Fruit fly (Drosophila melanogaster) whole organism, prepupa: ENCODE measurements around the gene CG43373.
A peak's percentile ranks its signal among the peaks of the same experiment; 100 is the strongest.

Experiments used
- Blimp-1 ChIP-seq: fragments of 200-800 bp; sonication (Bioruptor generic); optimal IDR thresholded peaks from 3 replicates; lab custom pipeline; 2017; ENCODE audit warnings: missing biosample characterization, missing genetic modification characterization, mild to moderate bottlenecking, moderate library complexity, missing genetic modification reagents
- CG10631 ChIP-seq: fragments of 200-800 bp; sonication (Bioruptor generic); optimal IDR thresholded peaks from 2 replicates; lab custom pipeline; 2016; ENCODE audit warnings: missing biosample characterization, missing genetic modification characterization
- CG10669 ChIP-seq: fragments of 200-800 bp; sonication (Bioruptor generic); optimal IDR thresholded peaks from 3 replicates; lab custom pipeline; 2018; ENCODE audit warnings: missing biosample characterization, mild to moderate bottlenecking, missing genetic modification characterization, moderate library complexity
- CG11294 ChIP-seq: fragments of 200-800 bp; sonication (Bioruptor generic); IDR thresholded peaks from 2 replicates; pipeline ENCODE4 v1.3.6; 2022; ENCODE audit warnings: missing biosample characterization, missing genetic modification characterization
- CG11762 ChIP-seq: fragments of 200-800 bp; sonication (Bioruptor generic); optimal IDR thresholded peaks from 3 replicates; lab custom pipeline; 2016; ENCODE audit warnings: missing biosample characterization, missing genetic modification characterization; ENCODE audit not compliant: insufficient read depth
- CG11902 ChIP-seq: fragments of 200-800 bp; sonication (Bioruptor generic); optimal IDR thresholded peaks from 3 replicates; lab custom pipeline; 2016; ENCODE audit warnings: missing biosample characterization, missing genetic modification characterization
- CG15336 ChIP-seq: fragments of 200-800 bp; sonication (Bioruptor generic); IDR thresholded peaks from 2 replicates; pipeline ENCODE4 v1.3.6; 2022; ENCODE audit warnings: missing biosample characterization, missing genetic modification characterization
- CG1621 ChIP-seq: fragments of 200-800 bp; sonication (Bioruptor generic); optimal IDR thresholded peaks from 3 replicates; lab custom pipeline; 2018; ENCODE audit warnings: missing biosample characterization, mild to moderate bottlenecking, missing genetic modification characterization
- CG16779 ChIP-seq: fragments of 200-800 bp; sonication (Bioruptor generic); optimal IDR thresholded peaks from 3 replicates; lab custom pipeline; 2017; ENCODE audit warnings: missing biosample characterization, mild to moderate bottlenecking, missing genetic modification characterization
- CG3032 ChIP-seq: fragments of 200-800 bp; optimal IDR thresholded peaks from 2 replicates; lab custom pipeline; 2019; ENCODE audit warnings: missing biosample characterization, mild to moderate bottlenecking, missing genetic modification characterization, moderate library complexity
- CG32006 ChIP-seq: fragments of 200-800 bp; sonication (Bioruptor generic); optimal IDR thresholded peaks from 3 replicates; lab custom pipeline; 2017; ENCODE audit warnings: missing biosample characterization, mild to moderate bottlenecking, missing genetic modification characterization
- CG3919 ChIP-seq: fragments of 200-800 bp; sonication (Bioruptor generic); optimal IDR thresholded peaks from 3 replicates; lab custom pipeline; 2016; ENCODE audit warnings: missing biosample characterization, missing genetic modification characterization
- CG4318 ChIP-seq: fragments of 200-800 bp; sonication (Bioruptor generic); optimal IDR thresholded peaks from 3 replicates; lab custom pipeline; 2017; ENCODE audit warnings: missing biosample characterization, mild to moderate bottlenecking, missing genetic modification characterization
- CG6163 ChIP-seq: fragments of 200-800 bp; sonication (Bioruptor generic); IDR thresholded peaks from 3 replicates; pipeline ENCODE4 v1.3.6; 2022; ENCODE audit warnings: missing biosample characterization, missing genetic modification characterization
- CG6276 ChIP-seq: fragments of 200-800 bp; sonication (Bioruptor generic); optimal IDR thresholded peaks from 2 replicates; lab custom pipeline; 2017; ENCODE audit warnings: missing biosample characterization, mild to moderate bottlenecking, missing genetic modification characterization
- CG6808 ChIP-seq: fragments of 200-800 bp; sonication (Bioruptor generic); optimal IDR thresholded peaks from 3 replicates; lab custom pipeline; 2017; ENCODE audit warnings: missing biosample characterization, missing genetic modification characterization, mild to moderate bottlenecking, moderate library complexity, missing genetic modification reagents
- CG6854 ChIP-seq: fragments of 200-800 bp; sonication (Bioruptor generic); optimal IDR thresholded peaks from 2 replicates; lab custom pipeline; 2017; ENCODE audit warnings: missing biosample characterization, mild to moderate bottlenecking, missing genetic modification characterization
- CG7368 ChIP-seq: fragments of 200-800 bp; sonication (Bioruptor generic); optimal IDR thresholded peaks from 3 replicates; lab custom pipeline; 2016; ENCODE audit warnings: missing biosample characterization, missing genetic modification characterization
- CG8119 ChIP-seq: fragments of 200-800 bp; sonication (Bioruptor generic); IDR thresholded peaks from 3 replicates; pipeline ENCODE4 v1.3.6; 2022; ENCODE audit warnings: missing biosample characterization, missing genetic modification characterization
- CG8319 ChIP-seq: fragments of 200-800 bp; sonication (Bioruptor generic); optimal IDR thresholded peaks from 3 replicates; lab custom pipeline; 2016; ENCODE audit warnings: missing biosample characterization, missing genetic modification characterization
- CG8632 ChIP-seq: fragments of 200-800 bp; sonication (Bioruptor generic); optimal IDR thresholded peaks from 3 replicates; lab custom pipeline; 2016; ENCODE audit warnings: missing biosample characterization, missing genetic modification characterization
- Eip75B ChIP-seq: fragments of 200-800 bp; sonication (Bioruptor generic); optimal IDR thresholded peaks from 3 replicates; lab custom pipeline; 2016; ENCODE audit warnings: missing biosample characterization, missing genetic modification characterization
- Eip78C ChIP-seq: fragments of 200-800 bp; sonication (Bioruptor generic); peaks from one replicate; lab custom pipeline; 2016; ENCODE audit warnings: missing biosample characterization, missing genetic modification characterization
- Eip93F ChIP-seq: fragments of 200-800 bp; sonication (Bioruptor generic); optimal IDR thresholded peaks from 2 replicates; lab custom pipeline; 2016; ENCODE audit warnings: missing biosample characterization, mild to moderate bottlenecking, missing genetic modification characterization
- Ets21C ChIP-seq: fragments of 200-800 bp; sonication (Bioruptor generic); optimal IDR thresholded peaks from 3 replicates; lab custom pipeline; 2016; ENCODE audit warnings: missing biosample characterization, missing genetic modification characterization
- Ets96B ChIP-seq: fragments of 200-800 bp; optimal IDR thresholded peaks from 2 replicates; lab custom pipeline; 2019; ENCODE audit warnings: missing biosample characterization, mild to moderate bottlenecking, missing genetic modification characterization, moderate library complexity
- Gug ChIP-seq: fragments of 200-800 bp; sonication (Bioruptor generic); IDR thresholded peaks from 2 replicates; pipeline ENCODE4 v1.3.6; 2022; ENCODE audit warnings: missing biosample characterization, missing genetic modification characterization
- Hr38 ChIP-seq: sonication (Bioruptor generic); optimal IDR thresholded peaks from 2 replicates; lab custom pipeline; 2016; ENCODE audit warnings: missing biosample characterization, missing genetic modification characterization
- Hr39 ChIP-seq: fragments of 200-800 bp; sonication (Bioruptor generic); optimal IDR thresholded peaks from 2 replicates; lab custom pipeline; 2016; ENCODE audit warnings: missing biosample characterization, missing genetic modification characterization
- Hr4 ChIP-seq: fragments of 200-800 bp; sonication (Bioruptor generic); optimal IDR thresholded peaks from 3 replicates; lab custom pipeline; 2016; ENCODE audit warnings: missing biosample characterization, missing genetic modification characterization
- Lpt ChIP-seq: fragments of 200-800 bp; sonication (Bioruptor generic); optimal IDR thresholded peaks from 3 replicates; lab custom pipeline; 2016; ENCODE audit warnings: missing biosample characterization, missing genetic modification characterization
- Met ChIP-seq: fragments of 200-800 bp; sonication (Bioruptor generic); optimal IDR thresholded peaks from 3 replicates; lab custom pipeline; 2016; ENCODE audit warnings: missing biosample characterization, missing genetic modification characterization
- Smox ChIP-seq: fragments of 200-800 bp; sonication (Bioruptor generic); optimal IDR thresholded peaks from 3 replicates; lab custom pipeline; 2016; ENCODE audit warnings: missing biosample characterization, missing genetic modification characterization
- Sox14 ChIP-seq: fragments of 200-800 bp; sonication (Bioruptor generic); optimal IDR thresholded peaks from 3 replicates; lab custom pipeline; 2016; ENCODE audit warnings: missing biosample characterization, missing genetic modification characterization
- acj6 ChIP-seq: fragments of 200-800 bp; sonication (Bioruptor generic); optimal IDR thresholded peaks from 3 replicates; lab custom pipeline; 2016; ENCODE audit warnings: missing biosample characterization, missing genetic modification characterization
- cyc ChIP-seq: fragments of 200-800 bp; sonication (Bioruptor generic); optimal IDR thresholded peaks from 3 replicates; lab custom pipeline; 2016; ENCODE audit warnings: missing biosample characterization, missing genetic modification characterization
- dac ChIP-seq: fragments of 200-800 bp; sonication (Bioruptor generic); optimal IDR thresholded peaks from 2 replicates; lab custom pipeline; 2017; ENCODE audit warnings: missing biosample characterization, mild to moderate bottlenecking, missing genetic modification characterization
- dsx ChIP-seq: fragments of 200-800 bp; optimal IDR thresholded peaks from 3 replicates; lab custom pipeline; 2019; ENCODE audit warnings: missing biosample characterization, mild to moderate bottlenecking, missing genetic modification characterization, moderate library complexity; ENCODE audit not compliant: poor library complexity, severe bottlenecking
- esn ChIP-seq: fragments of 200-800 bp; sonication (Bioruptor generic); optimal IDR thresholded peaks from 2 replicates; lab custom pipeline; 2016; ENCODE audit warnings: missing biosample characterization, mild to moderate bottlenecking, missing genetic modification characterization, moderate library complexity
- fd85E ChIP-seq: fragments of 200-800 bp; sonication (Bioruptor generic); optimal IDR thresholded peaks from 3 replicates; lab custom pipeline; 2016; ENCODE audit warnings: missing biosample characterization, missing genetic modification characterization
- fkh ChIP-seq: fragments of 200-800 bp; sonication (Bioruptor generic); optimal IDR thresholded peaks from 3 replicates; lab custom pipeline; 2017; ENCODE audit warnings: missing biosample characterization, mild to moderate bottlenecking, missing genetic modification characterization, moderate library complexity
- lz ChIP-seq: fragments of 200-800 bp; sonication (Bioruptor generic); optimal IDR thresholded peaks from 3 replicates; lab custom pipeline; 2016; ENCODE audit warnings: missing biosample characterization, missing genetic modification characterization
- net ChIP-seq: fragments of 200-800 bp; sonication (Bioruptor generic); optimal IDR thresholded peaks from 3 replicates; lab custom pipeline; 2016; ENCODE audit warnings: missing biosample characterization, missing genetic modification characterization
- pdm3 ChIP-seq: fragments of 200-800 bp; sonication (Bioruptor generic); optimal IDR thresholded peaks from 3 replicates; lab custom pipeline; 2016; ENCODE audit warnings: missing biosample characterization, missing genetic modification characterization
- salr ChIP-seq, 2 experiments: fragments of 200-800 bp; sonication (Bioruptor generic); optimal IDR thresholded peaks; 3 replicates each; lab custom pipeline; 2016 to 2018; ENCODE audit warnings: missing biosample characterization in 2 of 2, missing genetic modification characterization in 2 of 2, mild to moderate bottlenecking in 1 of 2
- ss ChIP-seq, 2 experiments: fragments of 200-800 bp; sonication (Bioruptor generic); optimal IDR thresholded peaks; 2 replicates in 1 of 2; 3 replicates in 1 of 2; lab custom pipeline; 2017 to 2018; ENCODE audit warnings: mild to moderate bottlenecking in 2 of 2, missing biosample characterization in 2 of 2, missing genetic modification characterization in 2 of 2, moderate library complexity in 1 of 2
- svp ChIP-seq: fragments of 200-800 bp; sonication (Bioruptor generic); peaks from one replicate; lab custom pipeline; 2016; ENCODE audit warnings: missing biosample characterization, missing genetic modification characterization
- topi ChIP-seq: fragments of 200-800 bp; sonication (Bioruptor generic); optimal IDR thresholded peaks from 3 replicates; lab custom pipeline; 2016; ENCODE audit warnings: missing biosample characterization, missing genetic modification characterization

Gene CG43373

dm6 chr3L:16584074-16584578, 41.0 kb upstream of the CG43373 start, which contains the start of gene UQCR-C2:
UQCR-C2 (plus strand) TSS chr3L:16584124.
- TF ChIP-seq CG10631, result no peak
- TF ChIP-seq Eip78C (GFP tag; lab: Kevin White, UChicago), result peak; percentile 42
- peak; percentile 16 for TF ChIP-seq topi (GFP tag; lab: Kevin White, UChicago)
- peak; percentile 31 for TF ChIP-seq lz (GFP tag; lab: Kevin White, UChicago)
- TF ChIP-seq CG3032, result peak; percentile 17
- TF ChIP-seq esn (GFP tag; lab: Kevin White, UChicago), result peak; percentile 18
- TF ChIP-seq Sox14 (GFP tag; lab: Kevin White, UChicago), result peak; percentile 34
- peak; percentile 78 for TF ChIP-seq CG1621 (tag; lab: Kevin White, UChicago)
- TF ChIP-seq CG11902 (GFP tag; lab: Kevin White, UChicago), result no peak

- TF ChIP-seq ss (GFP tag; optimal IDR thresholded peaks at IDR 0.05; lab: Kevin White, UChicago) (no peak), Eip93F (GFP tag; lab: Kevin White, UChicago) (no peak), acj6 (GFP tag; lab: Kevin White, UChicago) (peak; percentile 8), Ets21C (GFP tag; lab: Kevin White, UChicago) (no peak), dac (GFP tag; lab: Kevin White, UChicago) (no peak), net (GFP tag; lab: Kevin White, UChicago) (no peak), CG6808 (GFP tag; lab: Kevin White, UChicago) (no peak), fd85E (GFP tag; lab: Kevin White, UChicago) (no peak), CG16779 (no peak), Gug (0 out of 2 replicates have a peak, but pooled peaks have one; percentile 8), CG11762 (no peak), lz (GFP tag; lab: Kevin White, UChicago) (peak; percentile 53), Hr39 (GFP tag; lab: Kevin White, UChicago) (peak; percentile 45), CG7368 (GFP tag; lab: Kevin White, UChicago) (no peak), CG3032 (peak; percentile 38), Eip75B (GFP tag; lab: Kevin White, UChicago) (peak; percentile 37), esn (GFP tag; lab: Kevin White, UChicago) (peak; percentile 47), Hr4 (peak; percentile 38), CG4318 (GFP tag; lab: Kevin White, UChicago) (no peak), CG15336 (0 out of 2 replicates have a peak, but pooled peaks have one; percentile 12), CG6163 (no peak), Hr38 (GFP tag; lab: Kevin White, UChicago) (no peak), CG10669 (GFP tag; lab: Kevin White, UChicago) (no peak), Met (GFP tag; lab: Kevin White, UChicago) (peak; percentile 38), CG8632 (GFP tag; lab: Kevin White, UChicago) (peak; percentile 12), CG8319 (GFP tag; lab: Kevin White, UChicago) (no peak), cyc (GFP tag; lab: Kevin White, UChicago) (peak; percentile 42), CG32006 (GFP tag; lab: Kevin White, UChicago) (peak; percentile 20), svp (GFP tag; lab: Kevin White, UChicago) (no peak), CG6854 (no peak), fkh (GFP tag; lab: Kevin White, UChicago) (no peak), Sox14 (GFP tag; lab: Kevin White, UChicago) (peak; percentile 45), Smox (no peak), pdm3 (no peak), CG11294 (GFP tag; lab: Robert Waterston, UW) (no peak), CG6276 (no peak), Eip78C (GFP tag; lab: Kevin White, UChicago) (peak; percentile 80), CG10631 (peak; percentile 41), Blimp-1 (no peak), CG8119 (no peak), dsx (GFP tag; lab: Kevin White, UChicago) (peak; percentile 3), Lpt (GFP tag; lab: Kevin White, UChicago) (no peak), CG3919 (GFP tag; lab: Kevin White, UChicago) (no peak), Ets96B (tag; lab: Kevin White, UChicago) (peak; percentile 17), salr (GFP tag; optimal IDR thresholded peaks at IDR 0.05; lab: Kevin White, UChicago) (no peak)
These were observed 39.6 kb upstream of the CG43373 start, which contains the start of gene Rpn12 for dm6 chr3L:16582678-16583315. Rpn12 (plus strand) TSS chr3L:16583028.
